Fruit fly (Drosophila melanogaster): Measurements from ENCODE around the gene toc.

toc gene

dm6 chr2L:3055710-3056447 is 88.7 kb downstream of the toc start (continued):
- TF ChIP-seq CG16813 (GFP tag; IDR thresholded peaks at IDR 0.05; ENCODE audit: partially characterized antibody) (no peak), Max (GFP tag; optimal IDR thresholded peaks at IDR 0.05) (peak; percentile 14), CG10267 (tag; optimal IDR thresholded peaks at IDR 0.05) (peak; percentile 6), CG17186 (GFP tag; optimal IDR thresholded peaks at IDR 0.05) (no peak), B-H2 (GFP tag; optimal IDR thresholded peaks at IDR 0.05) (no peak), CG7357 (GFP tag; IDR thresholded peaks at IDR 0.05) (no peak), CG5180 (GFP tag; optimal IDR thresholded peaks at IDR 0.05) (no peak), Hmr (GFP tag; optimal IDR thresholded peaks at IDR 0.05) (peak; percentile 60), CG12659 (GFP tag; optimal IDR thresholded peaks at IDR 0.05) (no peak), CG14667 (GFP tag; IDR thresholded peaks at IDR 0.05) (no peak)

dm6 chr2L:3044660-3045504 is 99.7 kb downstream of the toc start:
- TF ChIP-seq CG34376 (GFP tag; optimal IDR thresholded peaks at IDR 0.05) (peak; percentile 58), CG17912 (GFP tag; optimal IDR thresholded peaks at IDR 0.05) (no peak), CG11456 (GFP tag; IDR thresholded peaks at IDR 0.05) (peak; percentile 69; the same call in 2 of the 3 replicates), Med (GFP tag) (peak; percentile 47), CG7987 (GFP tag; optimal IDR thresholded peaks at IDR 0.05) (peak; percentile 0), exex (tag; optimal IDR thresholded peaks at IDR 0.05) (peak; percentile 81), dysf (GFP tag; IDR thresholded peaks at IDR 0.05) (no peak), CG12155 (GFP tag; optimal IDR thresholded peaks at IDR 0.05) (no peak), Ptx1 (GFP tag; IDR thresholded peaks at IDR 0.05) (no peak), GATAe (GFP tag; conservative IDR thresholded peaks at IDR 0.05) (peak; percentile 9; the same call in 1 of the 2 replicates), grn (GFP tag; optimal IDR thresholded peaks at IDR 0.05) (peak; percentile 81), mirr (GFP tag; optimal IDR thresholded peaks at IDR 0.05) (peak; percentile 25)

- TF ChIP-seq CG15601 (tag; optimal IDR thresholded peaks at IDR 0.05) (no peak), CTCF (GFP tag; optimal IDR thresholded peaks at IDR 0.05) (no peak), CG3995 (GFP tag; optimal IDR thresholded peaks at IDR 0.05) (no peak), CG3281 (GFP tag; optimal IDR thresholded peaks at IDR 0.05) (no peak), BEAF-32 (GFP tag; optimal IDR thresholded peaks at IDR 0.05) (no peak), CG7839 (tag; optimal IDR thresholded peaks at IDR 0.05) (no peak), Oli (tag; optimal IDR thresholded peaks at IDR 0.05) (no peak), tin (GFP tag; optimal IDR thresholded peaks at IDR 0.05) (no peak), insv (GFP tag; optimal IDR thresholded peaks at IDR 0.05) (no peak), CG13424 (tag; optimal IDR thresholded peaks at IDR 0.05) (no peak), tio (GFP tag; optimal IDR thresholded peaks at IDR 0.05) (no peak), fd96Cb (tag; optimal IDR thresholded peaks at IDR 0.05) (no peak), PHDP (tag; optimal IDR thresholded peaks at IDR 0.05) (no peak), Dip3 (GFP tag; optimal IDR thresholded peaks at IDR 0.05) (no peak), CG8765 (GFP tag; IDR thresholded peaks at IDR 0.05) (no peak), CG9817 (tag; optimal IDR thresholded peaks at IDR 0.05) (no peak), lola (GFP tag; optimal IDR thresholded peaks at IDR 0.05) (no peak), D (optimal IDR thresholded peaks at IDR 0.05) (no peak), D (GFP tag; optimal IDR thresholded peaks at IDR 0.05) (no peak)
Observed at dm6 chr2L:3043647-3044046, 100.9 kb downstream of the toc start, which contains the start of gene FASN2. Gene FASN2 (plus strand): TSS chr2L:3043947.
